Fruit fly (Drosophila melanogaster) whole organism: ENCODE results near the gene CG31676.

Experiments
- CG8478 ChIP-seq: fragments of >200 bp; optimal IDR thresholded peaks from 2 replicates; lab custom pipeline; 2018; ENCODE audit warnings: inconsistent platforms
- Dll ChIP-seq: fragments of >200 bp; optimal IDR thresholded peaks from 2 replicates; lab custom pipeline; 2017
- EcR ChIP-seq, 2 experiments: fragments of >200 bp; optimal IDR thresholded peaks; 2 replicates each; lab custom pipeline; 2017; ENCODE audit warnings: missing biosample characterization in 2 of 2, missing genetic modification characterization in 2 of 2, missing genetic modification reagents in 2 of 2
- psq ChIP-seq: fragments of >200 bp; optimal IDR thresholded peaks from 2 replicates; lab custom pipeline; 2017
- usp ChIP-seq: fragments of >200 bp; optimal IDR thresholded peaks from 2 replicates; lab custom pipeline; 2017; ENCODE audit warnings: missing biosample characterization, missing genetic modification characterization, mixed read lengths

DNA sequence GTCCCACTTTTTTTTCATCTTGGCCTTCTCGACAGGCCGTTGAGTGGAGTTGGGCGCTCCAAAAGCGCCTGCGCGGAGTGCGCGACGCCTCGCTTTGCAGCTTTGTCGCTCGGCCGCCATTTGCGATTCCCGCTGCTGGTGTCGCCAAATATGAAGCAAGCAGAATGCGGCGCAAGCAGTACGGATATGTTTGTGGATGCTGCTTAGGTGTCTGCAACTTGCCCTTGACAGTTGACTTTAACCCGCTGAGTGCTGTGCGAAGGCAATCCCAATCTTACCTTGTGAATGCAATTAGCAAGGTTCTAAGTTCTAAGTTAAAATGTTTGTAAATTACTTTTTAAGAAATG lies 18.6 kb upstream of the CG31676 start:
- TF ChIP-seq psq (lab: Kevin White, UChicago), result no peak
- no peak for TF ChIP-seq CG8478 (lab: Kevin White, UChicago)
- no peak for TF ChIP-seq EcR (GFP tag; optimal IDR thresholded peaks at IDR 0.05; lab: Kevin White, UChicago)
- TF ChIP-seq usp (GFP tag; lab: Kevin White, UChicago), result no peak
- no peak for TF ChIP-seq Dll (lab: Kevin White, UChicago)
